Fruit fly (Drosophila melanogaster) whole organism, embryonic: ENCODE measurements around the gene CG1896.

ENCODE experiments used
- ATbp ChIP-seq: fragments of 200-800 bp; sonication (Bioruptor generic); optimal IDR thresholded peaks from 2 replicates; lab custom pipeline; 2017; ENCODE audit warnings: missing biosample characterization, mild to moderate bottlenecking, missing genetic modification characterization, missing genetic modification reagents
- BEAF-32 ChIP-seq: fragments of 200-800 bp; sonication (Bioruptor generic); optimal IDR thresholded peaks from 3 replicates; lab custom pipeline; 2017; ENCODE audit warnings: missing biosample characterization, missing genetic modification characterization, mild to moderate bottlenecking, moderate library complexity, missing genetic modification reagents
- Bdp1 ChIP-seq: fragments of 200-800 bp; sonication (Bioruptor generic); optimal IDR thresholded peaks from 3 replicates; lab custom pipeline; 2016; ENCODE audit warnings: missing biosample characterization, missing genetic modification characterization
- CG11247 ChIP-seq: fragments of 200-800 bp; sonication (Bioruptor generic); IDR thresholded peaks from 2 replicates; pipeline ENCODE4 v1.3.6; 2022; ENCODE audit warnings: missing biosample characterization, missing genetic modification characterization
- CG15514 ChIP-seq: fragments of 200-800 bp; sonication (Bioruptor generic); optimal IDR thresholded peaks from 3 replicates; lab custom pipeline; 2017; ENCODE audit warnings: missing biosample characterization, missing genetic modification characterization, mild to moderate bottlenecking, moderate library complexity, missing genetic modification reagents
- CG1603 ChIP-seq: fragments of 200-800 bp; sonication (Bioruptor generic); optimal IDR thresholded peaks from 2 replicates; lab custom pipeline; 2019; ENCODE audit warnings: missing biosample characterization, mild to moderate bottlenecking, missing genetic modification characterization, moderate library complexity
- CG17361 ChIP-seq: fragments of 200-800 bp; sonication (Bioruptor generic); IDR thresholded peaks from 3 replicates; pipeline ENCODE4 v1.3.6; 2022; ENCODE audit warnings: missing biosample characterization, missing genetic modification characterization
- CG17612 ChIP-seq: fragments of 200-800 bp; sonication (Bioruptor generic); IDR thresholded peaks from 2 replicates; pipeline ENCODE4 v1.3.6; 2022; ENCODE audit warnings: missing biosample characterization, missing genetic modification characterization
- CG30403 ChIP-seq: fragments of 200-800 bp; sonication (Bioruptor generic); optimal IDR thresholded peaks from 3 replicates; lab custom pipeline; 2016; ENCODE audit warnings: missing biosample characterization, missing genetic modification characterization
- CG32772 ChIP-seq: fragments of 200-800 bp; sonication (Bioruptor generic); IDR thresholded peaks from 2 replicates; pipeline ENCODE4 v1.3.6; 2022; ENCODE audit warnings: missing biosample characterization, missing genetic modification characterization
- CG34422 ChIP-seq: fragments of 200-800 bp; sonication (Bioruptor generic); IDR thresholded peaks from 3 replicates; pipeline ENCODE4 v1.3.6; 2022; ENCODE audit warnings: missing biosample characterization, missing genetic modification characterization
- CG3847 ChIP-seq: fragments of 200-800 bp; sonication (Bioruptor generic); IDR thresholded peaks from 2 replicates; pipeline ENCODE4 v1.3.6; 2022; ENCODE audit warnings: missing biosample characterization, missing genetic modification characterization
- CG3995 ChIP-seq: fragments of 200-800 bp; sonication (Bioruptor generic); optimal IDR thresholded peaks from 3 replicates; lab custom pipeline; 2016; ENCODE audit warnings: missing biosample characterization, missing genetic modification characterization
- CG4854 ChIP-seq: fragments of 200-800 bp; sonication (Bioruptor generic); optimal IDR thresholded peaks from 2 replicates; lab custom pipeline; 2016; ENCODE audit warnings: missing biosample characterization, missing genetic modification characterization, inconsistent platforms
- CG7357 ChIP-seq: fragments of 200-800 bp; sonication (Bioruptor generic); IDR thresholded peaks from 3 replicates; pipeline ENCODE4 v1.3.6; 2022; ENCODE audit warnings: missing biosample characterization, missing genetic modification characterization
- CG9876 ChIP-seq: fragments of 200-800 bp; sonication (Bioruptor generic); optimal IDR thresholded peaks from 2 replicates; lab custom pipeline; 2016; ENCODE audit warnings: missing biosample characterization, missing genetic modification characterization
- CoRest ChIP-seq: fragments of 200-800 bp; sonication (Bioruptor generic); optimal IDR thresholded peaks from 3 replicates; lab custom pipeline; 2018; ENCODE audit warnings: missing biosample characterization, mild to moderate bottlenecking, missing genetic modification characterization, moderate library complexity
- Doc3 ChIP-seq: fragments of 200-800 bp; sonication (Bioruptor generic); IDR thresholded peaks from 3 replicates; pipeline ENCODE4 v1.3.6; 2022; ENCODE audit warnings: missing biosample characterization, missing genetic modification characterization; ENCODE audit not compliant: partially characterized antibody
- Dp ChIP-seq: fragments of 200-800 bp; sonication (Bioruptor generic); optimal IDR thresholded peaks from 2 replicates; lab custom pipeline; 2018; ENCODE audit warnings: missing biosample characterization, mild to moderate bottlenecking, missing genetic modification characterization, moderate library complexity
- GATAe ChIP-seq: fragments of 200-800 bp; sonication (Bioruptor generic); conservative IDR thresholded peaks from 2 replicates; pipeline ENCODE4 v1.3.6; 2022; ENCODE audit warnings: missing biosample characterization, missing genetic modification characterization
- HLH54F ChIP-seq: fragments of 200-800 bp; sonication (Bioruptor generic); optimal IDR thresholded peaks from 3 replicates; lab custom pipeline; 2016; ENCODE audit warnings: missing biosample characterization, missing genetic modification characterization
- Hey ChIP-seq: fragments of 200-800 bp; sonication (Bioruptor generic); optimal IDR thresholded peaks from 3 replicates; lab custom pipeline; 2018; ENCODE audit warnings: missing biosample characterization, mild to moderate bottlenecking, missing genetic modification characterization
- Lim3 ChIP-seq: fragments of 200-800 bp; sonication (Bioruptor generic); IDR thresholded peaks from 2 replicates; pipeline ENCODE4 v1.3.6; 2022; ENCODE audit warnings: missing biosample characterization, missing genetic modification characterization
- Lpt ChIP-seq: fragments of >200 bp; optimal IDR thresholded peaks from 2 replicates; lab custom pipeline; 2018; ENCODE audit warnings: missing biosample characterization, missing genetic modification characterization
- Med ChIP-seq: fragments of 200-800 bp; sonication (Bioruptor generic); peaks from one replicate; lab custom pipeline; 2016; ENCODE audit warnings: missing biosample characterization, missing genetic modification characterization, mild to moderate bottlenecking, inconsistent platforms, moderate library complexity
- NFAT ChIP-seq: fragments of 200-800 bp; sonication (Bioruptor generic); IDR thresholded peaks from 2 replicates; pipeline ENCODE4 v1.3.6; 2022; ENCODE audit warnings: missing biosample characterization, missing genetic modification characterization
- Sry-β ChIP-seq: fragments of 200-800 bp; sonication (Bioruptor generic); optimal IDR thresholded peaks from 2 replicates; lab custom pipeline; 2018; ENCODE audit warnings: missing biosample characterization, mild to moderate bottlenecking, missing genetic modification characterization, moderate library complexity
- al ChIP-seq: fragments of 200-800 bp; sonication (Bioruptor generic); IDR thresholded peaks from 2 replicates; pipeline ENCODE4 v1.3.6; 2022; ENCODE audit warnings: missing biosample characterization, missing genetic modification characterization
- ato ChIP-seq: fragments of 200-800 bp; sonication (Bioruptor generic); IDR thresholded peaks from 2 replicates; pipeline ENCODE4 v1.3.6; 2022; ENCODE audit warnings: missing biosample characterization, missing genetic modification characterization; ENCODE audit not compliant: partially characterized antibody
- croc ChIP-seq: fragments of 200-800 bp; sonication (Bioruptor generic); conservative IDR thresholded peaks from 3 replicates; pipeline ENCODE4 v1.3.6; 2022; ENCODE audit warnings: missing biosample characterization, missing genetic modification characterization
- dm ChIP-seq: fragments of 200-800 bp; sonication (Bioruptor generic); optimal IDR thresholded peaks from 3 replicates; lab custom pipeline; 2016; ENCODE audit warnings: missing biosample characterization, missing genetic modification characterization
- emc ChIP-seq: fragments of 200-800 bp; sonication (Bioruptor generic); optimal IDR thresholded peaks from 2 replicates; lab custom pipeline; 2016; ENCODE audit warnings: missing biosample characterization, missing genetic modification characterization
- en ChIP-seq: fragments of 200-800 bp; sonication (Bioruptor generic); optimal IDR thresholded peaks from 2 replicates; lab custom pipeline; 2016; ENCODE audit warnings: missing biosample characterization, missing genetic modification characterization
- lilli ChIP-seq: fragments of 200-800 bp; sonication (Bioruptor generic); optimal IDR thresholded peaks from 3 replicates; lab custom pipeline; 2016; ENCODE audit warnings: missing biosample characterization, missing genetic modification characterization
- oc ChIP-seq: fragments of 200-800 bp; sonication (Bioruptor generic); optimal IDR thresholded peaks from 2 replicates; lab custom pipeline; 2018; ENCODE audit warnings: missing biosample characterization, mild to moderate bottlenecking, missing genetic modification characterization, moderate library complexity
- pnt ChIP-seq: fragments of 200-800 bp; sonication (Bioruptor generic); optimal IDR thresholded peaks from 3 replicates; lab custom pipeline; 2016; ENCODE audit warnings: missing biosample characterization, missing genetic modification characterization
- psq ChIP-seq: fragments of 200-800 bp; sonication (Bioruptor generic); optimal IDR thresholded peaks from 2 replicates; lab custom pipeline; 2017; ENCODE audit warnings: missing biosample characterization, missing genetic modification characterization
- pum ChIP-seq: fragments of 200-800 bp; sonication (Bioruptor generic); optimal IDR thresholded peaks from 2 replicates; lab custom pipeline; 2016; ENCODE audit warnings: missing biosample characterization, missing genetic modification characterization
- run ChIP-seq: fragments of 200-800 bp; sonication (Bioruptor generic); optimal IDR thresholded peaks from 3 replicates; lab custom pipeline; 2018; ENCODE audit warnings: missing biosample characterization, mild to moderate bottlenecking, missing genetic modification characterization
- sens ChIP-seq: fragments of 200-800 bp; sonication (Bioruptor generic); peaks from one replicate; lab custom pipeline; 2016; ENCODE audit warnings: missing biosample characterization, missing genetic modification characterization
- tna ChIP-seq: fragments of 200-800 bp; sonication (Bioruptor generic); IDR thresholded peaks from 2 replicates; pipeline ENCODE4 v1.3.6; 2022; ENCODE audit warnings: missing biosample characterization, missing genetic modification characterization; ENCODE audit not compliant: partially characterized antibody
- trh ChIP-seq: fragments of 200-800 bp; sonication (Bioruptor generic); optimal IDR thresholded peaks from 2 replicates; lab custom pipeline; 2016; ENCODE audit warnings: missing biosample characterization, missing genetic modification characterization
- vfl ChIP-seq: fragments of 200-800 bp; sonication (Bioruptor generic); optimal IDR thresholded peaks from 2 replicates; lab custom pipeline; 2016; ENCODE audit warnings: missing biosample characterization, missing genetic modification characterization
- vvl ChIP-seq: fragments of 200-800 bp; sonication (Bioruptor generic); IDR thresholded peaks from 2 replicates; pipeline ENCODE4 v1.3.6; 2022; ENCODE audit warnings: missing biosample characterization, missing genetic modification characterization

The CG1896 gene

DNA sequence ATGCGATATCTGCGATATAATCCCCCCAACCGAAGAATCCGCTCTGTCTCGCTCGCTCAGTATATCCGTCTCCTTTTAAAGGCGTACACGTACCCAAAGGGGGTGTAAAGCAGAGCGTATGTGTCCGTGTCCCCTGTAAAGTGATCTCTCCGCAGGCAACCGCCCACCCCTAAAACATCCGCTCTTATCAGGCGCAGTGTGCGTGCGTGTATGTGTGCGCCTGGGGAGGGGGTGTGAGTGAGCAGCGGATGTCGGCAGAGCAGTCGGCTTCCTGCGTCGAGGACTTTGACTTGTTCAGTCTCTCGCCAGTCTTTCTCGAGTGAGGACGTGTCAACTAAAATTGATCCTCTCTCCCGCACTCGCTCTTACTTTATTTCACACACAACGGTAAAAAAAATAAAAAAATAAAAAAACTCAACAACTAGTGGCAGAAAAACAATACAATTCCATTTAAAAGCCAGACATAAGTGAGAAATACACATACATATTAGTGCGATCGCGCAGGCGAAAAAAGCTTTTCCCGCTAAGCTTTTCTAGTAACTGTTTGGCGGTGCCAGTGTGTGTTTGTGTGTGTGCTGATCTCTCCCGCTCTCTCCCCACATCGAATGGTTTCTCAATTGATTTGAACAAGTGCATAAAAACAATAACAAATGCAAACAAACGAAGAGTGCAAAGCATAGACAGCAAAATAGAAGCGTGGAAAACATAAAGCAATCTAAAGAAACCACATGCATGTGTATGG, 18.4 kb upstream of the CG1896 start (continued):
- TF ChIP-seq Dp (no peak), emc (no peak), CG17612 (no peak), pnt (GFP tag; lab: Kevin White, UChicago) (no peak), tna (no peak), psq (no peak), croc (GFP tag; lab: Robert Waterston, UW) (no peak), CG7357 (GFP tag; lab: Robert Waterston, UW) (no peak), NFAT (GFP tag; lab: Robert Waterston, UW) (peak; percentile 3; the same call in 1 of the 2 replicates), Doc3 (GFP tag; lab: Robert Waterston, UW) (no peak), al (GFP tag; lab: Robert Waterston, UW) (no peak), CoRest (tag; lab: Kevin White, UChicago) (no peak), ATbp (GFP tag; lab: Kevin White, UChicago) (peak; percentile 38), Sry-β (GFP tag; lab: Kevin White, UChicago) (no peak), CG32772 (peak; percentile 31; the same call in 1 of the 2 replicates), trh (no peak), Bdp1 (no peak), CG17361 (GFP tag; lab: Robert Waterston, UW) (no peak), CG15514 (GFP tag; lab: Kevin White, UChicago) (no peak), run (no peak), pum (no peak), CG3847 (GFP tag; lab: Robert Waterston, UW) (no peak), CG9876 (GFP tag; lab: Kevin White, UChicago) (no peak), CG11247 (GFP tag; lab: Robert Waterston, UW) (no peak), HLH54F (GFP tag; lab: Kevin White, UChicago) (no peak), Lpt (GFP tag; lab: Kevin White, UChicago) (no peak)

DNA sequence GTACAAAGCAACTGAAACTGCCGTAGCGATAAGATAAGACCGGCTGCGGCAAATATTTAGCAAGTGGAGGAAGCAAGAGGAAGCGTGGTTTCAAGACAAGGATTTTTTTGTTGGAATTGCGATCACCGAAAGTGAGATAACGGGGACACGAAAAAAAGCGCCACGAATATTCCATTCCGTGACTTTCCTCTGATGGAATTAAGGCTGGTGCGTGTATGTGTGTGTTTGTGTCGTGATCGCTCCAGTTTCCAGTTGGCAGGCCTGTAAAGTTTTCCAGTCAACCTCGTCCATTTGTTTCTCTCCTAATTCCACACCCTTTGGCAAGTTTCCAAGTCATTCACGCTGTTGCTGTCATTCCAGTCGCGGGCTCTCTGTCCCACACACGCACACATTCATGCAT, 17.8 kb upstream of the CG1896 start:
- TF ChIP-seq CG4854 (GFP tag; lab: Kevin White, UChicago), result no peak
- TF ChIP-seq CG34422 (GFP tag; lab: Robert Waterston, UW), result 0 out of 3 replicates have a peak, but pooled peaks have one; percentile 18
- TF ChIP-seq ato (GFP tag; lab: Robert Waterston, UW), result no peak
- no peak for TF ChIP-seq oc
- TF ChIP-seq sens (GFP tag; lab: Kevin White, UChicago), result peak; percentile 77
- no peak for TF ChIP-seq Lim3 (GFP tag; lab: Robert Waterston, UW)
- TF ChIP-seq CG1603 (tag; lab: Kevin White, UChicago), result peak; percentile 3
- TF ChIP-seq NFAT (GFP tag; lab: Robert Waterston, UW), result no peak
- TF ChIP-seq Med (GFP tag; lab: Kevin White, UChicago), result peak; percentile 52
- TF ChIP-seq GATAe (GFP tag; lab: Robert Waterston, UW), result 0 out of 2 replicates have a peak, but pooled peaks have one; percentile 11
- no peak for TF ChIP-seq BEAF-32
- peak; percentile 63 for TF ChIP-seq CG3995
- TF ChIP-seq vvl (GFP tag; lab: Robert Waterston, UW), result peak; percentile 35; the same call in 1 of the 2 replicates
- no peak for TF ChIP-seq vfl (GFP tag; lab: Kevin White, UChicago)
- no peak for TF ChIP-seq lilli (GFP tag; lab: Kevin White, UChicago)
- TF ChIP-seq Sry-β (GFP tag; lab: Kevin White, UChicago), result no peak
- peak; percentile 13 for TF ChIP-seq Hey (tag; lab: Kevin White, UChicago)
- TF ChIP-seq dm (GFP tag; lab: Kevin White, UChicago), result peak; percentile 3
- TF ChIP-seq CG30403 (GFP tag; lab: Kevin White, UChicago), result no peak
- no peak for TF ChIP-seq en (GFP tag; lab: Kevin White, UChicago)
